Worm (Caenorhabditis elegans) whole organism, L2 larva: Measurements from ENCODE around the gene B0507.1.

Experiments
- elt-1 ChIP-seq: fragments of 150-350 bp; optimal IDR thresholded peaks from 2 replicates; lab custom pipeline; 2014; ENCODE audit warnings: missing biosample characterization, missing genetic modification characterization
- lin-39 ChIP-seq: fragments of 150-350 bp; optimal IDR thresholded peaks from 2 replicates; lab custom pipeline; 2014; ENCODE audit warnings: missing biosample characterization, missing genetic modification reagents, missing genetic modification characterization
- lsy-2 ChIP-seq, 2 experiments: fragments of 150-350 bp in 1 of 2; sonication (generic microtip) in 1 of 2; optimal IDR thresholded peaks; 2 replicates each; lab custom pipeline; 2014 to 2017; ENCODE audit warnings: missing biosample characterization in 2 of 2, missing genetic modification characterization in 2 of 2
- nhr-237 ChIP-seq: fragments of 150-350 bp; optimal IDR thresholded peaks from 2 replicates; lab custom pipeline; 2014; ENCODE audit warnings: missing biosample characterization, missing genetic modification characterization
- nhr-25 ChIP-seq: fragments of 150-350 bp; sonication (generic microtip); optimal IDR thresholded peaks from 3 replicates; lab custom pipeline; 2014; ENCODE audit warnings: missing biosample characterization, missing genetic modification characterization
- unc-62 ChIP-seq: fragments of 150-350 bp; optimal IDR thresholded peaks from 2 replicates; lab custom pipeline; 2014; ENCODE audit warnings: missing biosample characterization, missing genetic modification reagents, missing genetic modification characterization

DNA sequence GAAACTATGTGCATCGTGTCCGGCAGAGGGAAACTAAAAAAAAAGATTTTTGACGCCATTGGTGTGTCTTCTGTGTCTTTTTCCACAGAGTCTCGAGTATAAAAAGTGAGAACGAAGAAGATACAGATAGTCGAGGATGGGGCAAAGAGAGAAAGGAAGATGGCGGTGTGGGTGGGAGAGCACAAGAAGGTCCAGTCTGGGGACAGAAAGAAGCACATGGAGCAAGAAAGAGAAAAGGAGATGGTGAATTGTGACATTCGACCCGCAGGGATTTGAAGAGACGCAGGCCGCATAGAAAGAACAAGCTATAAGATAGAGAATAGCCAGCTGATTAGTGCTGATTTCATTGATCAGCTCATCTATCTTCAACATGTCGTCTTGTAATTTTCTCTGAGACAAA, 25.9 kb downstream of the B0507.1 start:
- no peak for TF ChIP-seq unc-62
- no peak for TF ChIP-seq nhr-25
- TF ChIP-seq lin-39 (tag; lab: Kevin White, UChicago): no peak
- no peak for TF ChIP-seq lsy-2 (tag; optimal IDR thresholded peaks at IDR 0.05; lab: Kevin White, UChicago)
- no peak for TF ChIP-seq nhr-237 (tag; lab: Kevin White, UChicago)
- TF ChIP-seq elt-1 (tag; lab: Kevin White, UChicago): no peak
